Worm (Caenorhabditis elegans): ENCODE data around the gene snf-12.

ce11 chrX:8987828-8988227 lies 41.4 kb upstream of the snf-12 start, which contains the start of gene twk-18:
- TF ChIP-seq pha-4 (tag; optimal IDR thresholded peaks at IDR 0.05) (no peak), nhr-12 (tag; optimal IDR thresholded peaks at IDR 0.05) (no peak)

Data from whole organism, mixed stage, embryonic.